Fruit fly (Drosophila melanogaster) whole organism, embryonic: ENCODE data around the gene Gas8.

Source experiments
- Abd-B ChIP-seq: fragments of 200-800 bp; sonication (Bioruptor generic); optimal IDR thresholded peaks from 2 replicates; lab custom pipeline; 2018; ENCODE audit warnings: missing biosample characterization, mild to moderate bottlenecking, missing genetic modification characterization, moderate library complexity
- Asciz ChIP-seq: fragments of 200-800 bp; sonication (Bioruptor generic); optimal IDR thresholded peaks from 2 replicates; lab custom pipeline; 2017; ENCODE audit warnings: missing biosample characterization, mild to moderate bottlenecking, missing genetic modification characterization, missing genetic modification reagents
- BEAF-32 ChIP-seq: fragments of 200-800 bp; sonication (Bioruptor generic); optimal IDR thresholded peaks from 3 replicates; lab custom pipeline; 2017; ENCODE audit warnings: missing biosample characterization, missing genetic modification characterization, mild to moderate bottlenecking, moderate library complexity, missing genetic modification reagents
- Bdp1 ChIP-seq: fragments of 200-800 bp; sonication (Bioruptor generic); optimal IDR thresholded peaks from 3 replicates; lab custom pipeline; 2016; ENCODE audit warnings: missing biosample characterization, missing genetic modification characterization
- Bgb ChIP-seq: fragments of 200-800 bp; sonication (Bioruptor generic); IDR thresholded peaks from 2 replicates; pipeline ENCODE4 v1.3.6; 2022; ENCODE audit warnings: missing biosample characterization, missing genetic modification characterization; ENCODE audit not compliant: partially characterized antibody
- CG10565 ChIP-seq: fragments of 200-800 bp; sonication (Bioruptor generic); optimal IDR thresholded peaks from 3 replicates; lab custom pipeline; 2016; ENCODE audit warnings: missing biosample characterization, mild to moderate bottlenecking, missing genetic modification characterization
- CG17385 ChIP-seq: fragments of 200-800 bp; sonication (Bioruptor generic); optimal IDR thresholded peaks from 3 replicates; lab custom pipeline; 2018; ENCODE audit warnings: missing biosample characterization, mild to moderate bottlenecking, missing genetic modification characterization
- CG17912 ChIP-seq: fragments of 200-800 bp; sonication (Bioruptor generic); optimal IDR thresholded peaks from 2 replicates; lab custom pipeline; 2018; ENCODE audit warnings: missing biosample characterization, mild to moderate bottlenecking, missing genetic modification characterization
- CG2712 ChIP-seq: fragments of 200-800 bp; optimal IDR thresholded peaks from 3 replicates; lab custom pipeline; 2019; ENCODE audit warnings: missing biosample characterization, mild to moderate bottlenecking, missing genetic modification characterization, moderate library complexity
- CG32532 ChIP-seq: fragments of 200-800 bp; sonication (Bioruptor generic); IDR thresholded peaks from 2 replicates; pipeline ENCODE4 v1.3.6; 2022; ENCODE audit warnings: missing biosample characterization, missing genetic modification characterization
- CG3281 ChIP-seq: fragments of 200-800 bp; sonication (Bioruptor generic); optimal IDR thresholded peaks from 3 replicates; lab custom pipeline; 2017; ENCODE audit warnings: missing biosample characterization, mild to moderate bottlenecking, missing genetic modification characterization
- CG33557 ChIP-seq: fragments of 200-800 bp; sonication (Bioruptor generic); optimal IDR thresholded peaks from 2 replicates; lab custom pipeline; 2019; ENCODE audit warnings: missing biosample characterization, mild to moderate bottlenecking, missing genetic modification characterization, moderate library complexity
- CG34422 ChIP-seq: fragments of 200-800 bp; sonication (Bioruptor generic); IDR thresholded peaks from 3 replicates; pipeline ENCODE4 v1.3.6; 2022; ENCODE audit warnings: missing biosample characterization, missing genetic modification characterization
- CG4328 ChIP-seq: fragments of 200-800 bp; sonication (Bioruptor generic); optimal IDR thresholded peaks from 3 replicates; lab custom pipeline; 2017; ENCODE audit warnings: missing biosample characterization, missing genetic modification reagents, missing genetic modification characterization
- CG4360 ChIP-seq: fragments of 200-800 bp; sonication (Bioruptor generic); IDR thresholded peaks from 2 replicates; pipeline ENCODE4 v1.3.6; 2022; ENCODE audit warnings: missing biosample characterization, missing genetic modification characterization
- CG4854 ChIP-seq: fragments of 200-800 bp; sonication (Bioruptor generic); optimal IDR thresholded peaks from 2 replicates; lab custom pipeline; 2016; ENCODE audit warnings: missing biosample characterization, missing genetic modification characterization, inconsistent platforms
- CG6272 ChIP-seq: fragments of 200-800 bp; sonication (Bioruptor generic); IDR thresholded peaks from 2 replicates; pipeline ENCODE4 v1.3.6; 2022; ENCODE audit warnings: missing biosample characterization, missing genetic modification characterization
- CG6689 ChIP-seq: fragments of 200-800 bp; sonication (Bioruptor generic); IDR thresholded peaks from 2 replicates; pipeline ENCODE4 v1.3.6; 2022; ENCODE audit warnings: missing biosample characterization, missing genetic modification characterization
- CG7372 ChIP-seq: fragments of 200-800 bp; sonication (Bioruptor generic); IDR thresholded peaks from 2 replicates; pipeline ENCODE4 v1.3.6; 2022; ENCODE audit warnings: missing biosample characterization, missing genetic modification characterization
- CG8281 ChIP-seq: fragments of 200-800 bp; sonication (Bioruptor generic); optimal IDR thresholded peaks from 2 replicates; lab custom pipeline; 2018; ENCODE audit warnings: missing biosample characterization, mild to moderate bottlenecking, missing genetic modification characterization, moderate library complexity
- CG8944 ChIP-seq: fragments of 200-800 bp; sonication (Bioruptor generic); optimal IDR thresholded peaks from 3 replicates; lab custom pipeline; 2016; ENCODE audit warnings: missing biosample characterization, missing genetic modification characterization
- D19B ChIP-seq: fragments of 200-800 bp; sonication (Bioruptor generic); optimal IDR thresholded peaks from 2 replicates; lab custom pipeline; 2017; ENCODE audit warnings: missing biosample characterization, mild to moderate bottlenecking, missing genetic modification characterization
- Dip3 ChIP-seq: fragments of 200-800 bp; sonication (Bioruptor generic); optimal IDR thresholded peaks from 3 replicates; lab custom pipeline; 2016; ENCODE audit warnings: missing biosample characterization, missing genetic modification characterization
- Doc2 ChIP-seq: fragments of 200-800 bp; sonication (Bioruptor generic); IDR thresholded peaks from 2 replicates; pipeline ENCODE4 v1.3.6; 2022; ENCODE audit warnings: missing biosample characterization, missing genetic modification characterization
- E2f2 ChIP-seq: fragments of 200-800 bp; sonication (Bioruptor generic); IDR thresholded peaks from 2 replicates; pipeline ENCODE4 v1.3.6; 2022; ENCODE audit warnings: missing biosample characterization, missing genetic modification characterization
- ERR ChIP-seq: fragments of 200-800 bp; sonication (Bioruptor generic); optimal IDR thresholded peaks from 2 replicates; lab custom pipeline; 2016; ENCODE audit warnings: missing biosample characterization, missing genetic modification characterization
- Ets97D ChIP-seq: fragments of 200-800 bp; sonication (Bioruptor generic); optimal IDR thresholded peaks from 3 replicates; lab custom pipeline; 2016; ENCODE audit warnings: missing biosample characterization, missing genetic modification characterization
- GATAe ChIP-seq: fragments of 200-800 bp; sonication (Bioruptor generic); conservative IDR thresholded peaks from 2 replicates; pipeline ENCODE4 v1.3.6; 2022; ENCODE audit warnings: missing biosample characterization, missing genetic modification characterization
- H2.0 ChIP-seq: fragments of 200-800 bp; sonication (Bioruptor generic); IDR thresholded peaks from 2 replicates; pipeline ENCODE4 v1.3.6; 2022; ENCODE audit warnings: missing biosample characterization, missing genetic modification characterization
- HLH3B ChIP-seq: fragments of 200-800 bp; sonication (Bioruptor generic); IDR thresholded peaks from 2 replicates; pipeline ENCODE4 v1.3.6; 2022; ENCODE audit warnings: missing biosample characterization, missing genetic modification characterization
- Hey ChIP-seq: fragments of 200-800 bp; sonication (Bioruptor generic); optimal IDR thresholded peaks from 3 replicates; lab custom pipeline; 2018; ENCODE audit warnings: missing biosample characterization, mild to moderate bottlenecking, missing genetic modification characterization
- Hr51 ChIP-seq, 2 experiments: fragments of 200-800 bp; sonication (Bioruptor generic); optimal IDR thresholded peaks; 2 replicates in 1 of 2; 3 replicates in 1 of 2; lab custom pipeline; 2016 to 2018; ENCODE audit warnings: missing biosample characterization in 2 of 2, missing genetic modification characterization in 2 of 2, mild to moderate bottlenecking in 1 of 2, moderate library complexity in 1 of 2
- Hr78 ChIP-seq, 2 experiments: fragments of 200-800 bp in 1 of 2; fragments of >200 bp in 1 of 2; sonication (Bioruptor generic) in 1 of 2; optimal IDR thresholded peaks; 2 replicates each; lab custom pipeline; 2017 to 2019; ENCODE audit warnings: missing biosample characterization in 2 of 2, missing genetic modification characterization in 2 of 2, mild to moderate bottlenecking in 1 of 2, moderate library complexity in 1 of 2
- Nf-YA ChIP-seq: fragments of 200-800 bp; sonication (Bioruptor generic); IDR thresholded peaks from 2 replicates; pipeline ENCODE4 v1.3.6; 2022; ENCODE audit warnings: missing biosample characterization, missing genetic modification characterization
- Scr ChIP-seq: fragments of 200-800 bp; sonication (Bioruptor generic); IDR thresholded peaks from 2 replicates; pipeline ENCODE4 v1.3.6; 2022; ENCODE audit warnings: missing biosample characterization, missing genetic modification characterization; ENCODE audit not compliant: partially characterized antibody
- Sin3A ChIP-seq: fragments of >200 bp; optimal IDR thresholded peaks from 2 replicates; lab custom pipeline; 2018
- YL-1 ChIP-seq: fragments of 200-800 bp; sonication (Bioruptor generic); optimal IDR thresholded peaks from 3 replicates; lab custom pipeline; 2017; ENCODE audit warnings: missing biosample characterization, mild to moderate bottlenecking, missing genetic modification characterization
- ab ChIP-seq: fragments of 200-800 bp; sonication (Bioruptor generic); optimal IDR thresholded peaks from 2 replicates; lab custom pipeline; 2016; ENCODE audit warnings: missing biosample characterization, missing genetic modification characterization
- al ChIP-seq: fragments of 200-800 bp; sonication (Bioruptor generic); IDR thresholded peaks from 2 replicates; pipeline ENCODE4 v1.3.6; 2022; ENCODE audit warnings: missing biosample characterization, missing genetic modification characterization
- chif ChIP-seq, 2 experiments: fragments of 200-800 bp; sonication (Bioruptor generic); optimal IDR thresholded peaks; 3 replicates each; lab custom pipeline; 2016; ENCODE audit warnings: missing biosample characterization in 2 of 2, missing genetic modification characterization in 2 of 2
- gfzf ChIP-seq: fragments of 200-800 bp; sonication (Bioruptor generic); optimal IDR thresholded peaks from 2 replicates; lab custom pipeline; 2016; ENCODE audit warnings: missing biosample characterization, mild to moderate bottlenecking, missing genetic modification characterization, moderate library complexity
- gro ChIP-seq: fragments of 200-800 bp; sonication (Bioruptor generic); optimal IDR thresholded peaks from 2 replicates; lab custom pipeline; 2016; ENCODE audit warnings: missing biosample characterization, missing genetic modification characterization
- gsb-n ChIP-seq: fragments of 200-800 bp; sonication (Bioruptor generic); optimal IDR thresholded peaks from 3 replicates; lab custom pipeline; 2018; ENCODE audit warnings: missing biosample characterization, mild to moderate bottlenecking, missing genetic modification characterization
- jumu ChIP-seq: fragments of 200-800 bp; sonication (Bioruptor generic); optimal IDR thresholded peaks from 3 replicates; lab custom pipeline; 2016; ENCODE audit warnings: missing biosample characterization, missing genetic modification characterization
- ken ChIP-seq: fragments of 200-800 bp; sonication (Bioruptor generic); IDR thresholded peaks from 3 replicates; pipeline ENCODE4 v1.3.6; 2022; ENCODE audit warnings: missing biosample characterization, missing genetic modification characterization
- klu ChIP-seq: fragments of 200-800 bp; sonication (Bioruptor generic); IDR thresholded peaks from 2 replicates; pipeline ENCODE4 v1.3.6; 2022; ENCODE audit warnings: missing biosample characterization, missing genetic modification characterization
- peb ChIP-seq: fragments of 200-800 bp; sonication (Bioruptor generic); IDR thresholded peaks from 2 replicates; pipeline ENCODE4 v1.3.6; 2022; ENCODE audit warnings: missing biosample characterization, missing genetic modification characterization
- pho ChIP-seq: fragments of 200-800 bp; sonication (Bioruptor generic); optimal IDR thresholded peaks from 2 replicates; lab custom pipeline; 2016; ENCODE audit warnings: missing biosample characterization, missing genetic modification characterization
- repo ChIP-seq: fragments of 200-800 bp; sonication (Bioruptor generic); optimal IDR thresholded peaks from 2 replicates; lab custom pipeline; 2016; ENCODE audit warnings: missing biosample characterization, missing genetic modification characterization
- row ChIP-seq: fragments of 200-800 bp; sonication (Bioruptor generic); IDR thresholded peaks from 3 replicates; pipeline ENCODE4 v1.3.6; 2022; ENCODE audit warnings: missing biosample characterization, missing genetic modification characterization
- sc ChIP-seq, 3 experiments: fragments of >200 bp in 2 of 3; fragments of 200-800 bp in 1 of 3; sonication (Bioruptor generic) in 1 of 3; optimal IDR thresholded peaks; 2 replicates in 2 of 3; 3 replicates in 1 of 3; lab custom pipeline; 2017; ENCODE audit warnings: mild to moderate bottlenecking in 1 of 3, missing biosample characterization in 1 of 3, missing genetic modification characterization in 1 of 3, missing genetic modification reagents in 1 of 3

Gas8 gene

dm6 chrX:3485304-3485703, 19.3 kb downstream of the Gas8 start, which contains the start of the genes CG14270 and CG10803 (continued):
- TF ChIP-seq ERR (GFP tag; lab: Kevin White, UChicago): no peak
- TF ChIP-seq CG2712 (tag; lab: Kevin White, UChicago): peak; percentile 33
- TF ChIP-seq CG17385 (GFP tag; lab: Kevin White, UChicago): no peak
- no peak for TF ChIP-seq CG4360 (GFP tag; lab: Robert Waterston, UW)
- no peak for TF ChIP-seq sc (optimal IDR thresholded peaks at IDR 0.05; lab: Kevin White, UChicago)
- TF ChIP-seq sc (GFP tag; optimal IDR thresholded peaks at IDR 0.05; lab: Kevin White, UChicago): no peak
- no peak for TF ChIP-seq ab
- no peak for TF ChIP-seq CG7372 (GFP tag; lab: Robert Waterston, UW)
- no peak for TF ChIP-seq peb (GFP tag; lab: Robert Waterston, UW)
- peak; percentile 35; the same call in 1 of the 2 replicates for TF ChIP-seq CG32532
- TF ChIP-seq CG4328: no peak
- no peak for TF ChIP-seq Bdp1 (GFP tag; lab: Kevin White, UChicago)
- TF ChIP-seq CG8944 (GFP tag; lab: Kevin White, UChicago): no peak
- no peak for TF ChIP-seq jumu (GFP tag; lab: Kevin White, UChicago)
- TF ChIP-seq GATAe (GFP tag; lab: Robert Waterston, UW): no peak
- TF ChIP-seq Abd-B (GFP tag; lab: Kevin White, UChicago): peak; percentile 15
- TF ChIP-seq pho (GFP tag; lab: Kevin White, UChicago): peak; percentile 3
- peak; percentile 52 for TF ChIP-seq YL-1 (GFP tag; lab: Kevin White, UChicago)
- TF ChIP-seq CG33557: no peak
- TF ChIP-seq Scr (GFP tag; lab: Robert Waterston, UW): peak; percentile 91
- 0 out of 2 replicates have a peak, but pooled peaks have one; percentile 19 for TF ChIP-seq al
- TF ChIP-seq Ets97D: peak; percentile 57
- no peak for TF ChIP-seq CG3281 (GFP tag; lab: Kevin White, UChicago)
- TF ChIP-seq Dip3: no peak
- no peak for TF ChIP-seq H2.0
- peak; percentile 90 for TF ChIP-seq BEAF-32 (GFP tag; lab: Kevin White, UChicago)
- no peak for TF ChIP-seq CG4854 (GFP tag; lab: Kevin White, UChicago)
- TF ChIP-seq CG10565 (GFP tag; lab: Kevin White, UChicago): no peak
- TF ChIP-seq Hr51 (GFP tag; optimal IDR thresholded peaks at IDR 0.05; lab: Kevin White, UChicago): no peak
- no peak for TF ChIP-seq Asciz
- peak; percentile 24; the same call in 1 of the 2 replicates for TF ChIP-seq CG6272 (GFP tag; lab: Robert Waterston, UW)
- TF ChIP-seq CG34422 (GFP tag; lab: Robert Waterston, UW): 0 out of 3 replicates have a peak, but pooled peaks have one; percentile 43
- TF ChIP-seq gfzf (GFP tag; lab: Kevin White, UChicago): peak; percentile 69
- no peak for TF ChIP-seq CG8281 (tag; lab: Kevin White, UChicago)
- TF ChIP-seq Sin3A: peak; percentile 82
- no peak for TF ChIP-seq gsb-n (tag; lab: Kevin White, UChicago)
- TF ChIP-seq E2f2 (GFP tag; lab: Robert Waterston, UW): peak; percentile 30; the same call in 1 of the 2 replicates
- no peak for TF ChIP-seq D19B (GFP tag; lab: Kevin White, UChicago)
- TF ChIP-seq CG17912 (GFP tag; lab: Kevin White, UChicago): no peak
- no peak for TF ChIP-seq HLH3B
- peak; percentile 76 for TF ChIP-seq Bgb (GFP tag; lab: Robert Waterston, UW)
- no peak for TF ChIP-seq klu (GFP tag; lab: Robert Waterston, UW)
- no peak for TF ChIP-seq repo (GFP tag; lab: Kevin White, UChicago)
- no peak for TF ChIP-seq Hr78 (GFP tag; optimal IDR thresholded peaks at IDR 0.05; lab: Kevin White, UChicago)
- no peak for TF ChIP-seq CG6689 (GFP tag; lab: Robert Waterston, UW)
- TF ChIP-seq gro: no peak
- no peak for TF ChIP-seq Nf-YA (GFP tag; lab: Robert Waterston, UW)
- no peak for TF ChIP-seq Doc2 (GFP tag; lab: Robert Waterston, UW)
- TF ChIP-seq Hey (tag; lab: Kevin White, UChicago): no peak
- peak in 1 of 2 experiments; percentile 11 for TF ChIP-seq chif (GFP tag; optimal IDR thresholded peaks at IDR 0.05; lab: Kevin White, UChicago)
- TF ChIP-seq ken (GFP tag; lab: Robert Waterston, UW): no peak
- TF ChIP-seq row: peak; percentile 70
